Worm (Caenorhabditis elegans) whole organism, L1 larva: ENCODE results near the gene F22E5.7.
"Not testable (repeated sequence)": the region's sequence is repeated elsewhere in the genome, so short reads cannot be mapped to it uniquely, and the experiment has no call there.

Source experiments
- C04F5.9 ChIP-seq: sonication (generic microtip); optimal IDR thresholded peaks from 2 replicates; lab custom pipeline; 2016; ENCODE audit warnings: missing genetic modification characterization, missing compliant biosample characterization
- C34B4.2 ChIP-seq: sonication (generic microtip); optimal IDR thresholded peaks from 2 replicates; lab custom pipeline; 2017; ENCODE audit warnings: mild to moderate bottlenecking, missing genetic modification characterization, missing compliant biosample characterization
- alr-1 ChIP-seq: fragments of 200-800 bp; sonication (Bioruptor generic); optimal IDR thresholded peaks from 2 replicates; lab custom pipeline; 2018; ENCODE audit warnings: borderline replicate concordance, mild to moderate bottlenecking, missing genetic modification characterization, missing compliant biosample characterization
- ceh-8 ChIP-seq: fragments of 200-800 bp; sonication (Bioruptor generic); optimal IDR thresholded peaks from 2 replicates; lab custom pipeline; 2018; ENCODE audit warnings: mild to moderate bottlenecking, missing genetic modification characterization, moderate library complexity, missing compliant biosample characterization
- ces-1 ChIP-seq: fragments of 150-350 bp; optimal IDR thresholded peaks from 2 replicates; lab custom pipeline; 2014; ENCODE audit warnings: missing biosample characterization, missing genetic modification reagents, missing genetic modification characterization
- efl-1 ChIP-seq, 4 experiments: fragments of 150-350 bp; optimal IDR thresholded peaks in 3 of 4; peaks in 1 of 4; 1 replicate in 1 of 4; 2 replicates in 3 of 4; lab custom pipeline; 2014; ENCODE audit warnings: missing biosample characterization in 2 of 4, missing genetic modification characterization in 2 of 4, missing genetic modification reagents in 2 of 4
- egl-27 ChIP-seq, 2 experiments: fragments of 150-350 bp in 1 of 2; sonication (generic microtip); optimal IDR thresholded peaks; 3 replicates each; lab custom pipeline; 2017 to 2018; ENCODE audit warnings: missing biosample characterization in 2 of 2, missing genetic modification characterization in 2 of 2, missing genetic modification reagents in 2 of 2
- fkh-10 ChIP-seq: sonication (generic microtip); optimal IDR thresholded peaks from 2 replicates; lab custom pipeline; 2017; ENCODE audit warnings: missing biosample characterization, missing genetic modification reagents, missing genetic modification characterization
- fkh-4 ChIP-seq: sonication (generic microtip); optimal IDR thresholded peaks from 2 replicates; lab custom pipeline; 2016; ENCODE audit warnings: missing compliant biosample characterization, missing genetic modification characterization, borderline replicate concordance
- fos-1 ChIP-seq: fragments of 150-350 bp; optimal IDR thresholded peaks from 2 replicates; lab custom pipeline; 2014; ENCODE audit warnings: missing biosample characterization, missing genetic modification characterization
- hlh-17 ChIP-seq: fragments of 200-800 bp; sonication (Bioruptor generic); optimal IDR thresholded peaks from 2 replicates; lab custom pipeline; 2018; ENCODE audit warnings: missing genetic modification characterization, mild to moderate bottlenecking, missing compliant biosample characterization, moderate library complexity, borderline replicate concordance
- hlh-4 ChIP-seq: sonication (generic microtip); optimal IDR thresholded peaks from 2 replicates; lab custom pipeline; 2016; ENCODE audit warnings: mild to moderate bottlenecking, missing genetic modification characterization, missing compliant biosample characterization
- lir-3 ChIP-seq: sonication (generic microtip); optimal IDR thresholded peaks from 2 replicates; lab custom pipeline; 2016; ENCODE audit warnings: mild to moderate bottlenecking, missing genetic modification characterization, moderate library complexity, missing compliant biosample characterization; ENCODE audit not compliant: poor library complexity
- mep-1 ChIP-seq: fragments of 150-350 bp; optimal IDR thresholded peaks from 2 replicates; lab custom pipeline; 2014; ENCODE audit warnings: missing biosample characterization, missing genetic modification characterization
- nhr-19 ChIP-seq: fragments of 200-800 bp; sonication (Bioruptor generic); conservative IDR thresholded peaks from 2 replicates; pipeline ENCODE4 v1.3.6; 2022; ENCODE audit warnings: missing genetic modification characterization, missing compliant biosample characterization
- pax-3 ChIP-seq: fragments of 200-800 bp; sonication (Bioruptor generic); optimal IDR thresholded peaks from 2 replicates; lab custom pipeline; 2018; ENCODE audit warnings: mild to moderate bottlenecking, missing genetic modification characterization, moderate library complexity, missing compliant biosample characterization
- rnt-1 ChIP-seq: sonication (generic microtip); optimal IDR thresholded peaks from 2 replicates; lab custom pipeline; 2016; ENCODE audit warnings: mild to moderate bottlenecking, missing genetic modification characterization, moderate library complexity, missing compliant biosample characterization
- skn-1 ChIP-seq: fragments of 150-350 bp; optimal IDR thresholded peaks from 2 replicates; lab custom pipeline; 2014; ENCODE audit warnings: missing biosample characterization, missing genetic modification characterization
- snpc-4 ChIP-seq: fragments of 150-350 bp; optimal IDR thresholded peaks from 2 replicates; lab custom pipeline; 2014; ENCODE audit warnings: missing biosample characterization, missing genetic modification characterization
- sox-4 ChIP-seq: sonication (generic microtip); optimal IDR thresholded peaks from 2 replicates; lab custom pipeline; 2016; ENCODE audit warnings: missing genetic modification characterization, missing compliant biosample characterization
- sptf-1 ChIP-seq: fragments of 150-350 bp; optimal IDR thresholded peaks from 2 replicates; lab custom pipeline; 2014; ENCODE audit warnings: missing biosample characterization, missing genetic modification characterization
- swsn-7 ChIP-seq: sonication (generic microtip); optimal IDR thresholded peaks from 2 replicates; lab custom pipeline; 2016; ENCODE audit warnings: missing genetic modification characterization, missing compliant biosample characterization
- tbx-2 ChIP-seq: sonication (generic microtip); optimal IDR thresholded peaks from 2 replicates; lab custom pipeline; 2016; ENCODE audit warnings: missing genetic modification characterization, missing compliant biosample characterization
- unc-62 ChIP-seq: fragments of 150-350 bp; optimal IDR thresholded peaks from 2 replicates; lab custom pipeline; 2014; ENCODE audit warnings: missing biosample characterization, missing genetic modification reagents, missing genetic modification characterization
- unc-86 ChIP-seq: sonication (generic microtip); optimal IDR thresholded peaks from 2 replicates; lab custom pipeline; 2016; ENCODE audit warnings: missing genetic modification characterization, missing compliant biosample characterization

Gene F22E5.7

ce11 chrII:2611009-2611408 lies 30.9 kb upstream of the F22E5.7 start:
- TF ChIP-seq sptf-1 (tag; lab: Kevin White, UChicago), result no peak
- TF ChIP-seq rnt-1, result no peak
- TF ChIP-seq swsn-7 (tag; lab: Kevin White, UChicago), result no peak
- no peak for TF ChIP-seq ceh-8 (GFP tag; lab: Kevin White, UChicago)
- TF ChIP-seq snpc-4 (tag; lab: Kevin White, UChicago), result no peak

DNA sequence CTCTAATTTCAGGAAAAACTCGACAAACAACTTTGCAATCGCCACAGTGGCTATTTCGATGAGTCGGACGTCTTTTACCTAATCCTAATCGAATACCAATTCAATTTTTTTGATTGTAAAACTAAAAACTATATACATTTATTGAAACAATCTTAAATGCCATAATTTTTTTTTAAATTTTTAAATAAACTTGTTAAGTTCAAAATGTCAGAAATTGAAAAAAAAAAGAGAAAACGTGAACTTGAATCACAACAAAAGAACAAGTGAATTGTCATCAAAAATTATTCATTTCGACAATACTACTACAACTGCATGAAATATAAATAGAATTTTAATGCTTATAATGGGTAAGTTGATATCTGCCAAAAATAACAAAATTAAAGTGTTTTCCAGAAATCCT lies 29.6 kb upstream of the F22E5.7 start, which contains the start of gene D2062.13:
D2062.13 (plus strand) TSS at position 301 of the 400 bp plus-strand sequence.
- not testable (repeated sequence) for TF ChIP-seq unc-62 (GFP tag; lab: Kevin White, UChicago); fkh-4 (tag; lab: Kevin White, UChicago); pax-3
- TF ChIP-seq, all 84 proteins: peak for 0; not testable (repeated sequence) for 84

DNA sequence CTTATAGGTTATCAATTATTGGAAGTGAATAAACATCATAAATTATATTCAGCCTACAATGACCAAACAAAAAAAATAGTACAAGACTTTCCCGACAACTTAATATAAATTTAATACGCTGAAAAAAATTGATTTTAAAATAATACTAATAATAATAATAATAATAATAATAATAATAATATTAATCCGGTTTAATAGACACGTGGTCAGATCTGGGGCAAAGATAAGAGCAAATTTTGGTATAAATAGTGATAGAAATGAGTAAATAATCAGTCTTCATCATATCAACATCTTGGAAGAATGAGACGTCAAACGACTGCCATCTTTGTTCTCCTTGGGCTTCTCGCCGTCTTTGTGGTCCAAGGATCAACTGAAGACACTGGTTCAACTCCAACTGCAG lies 25.2 kb upstream of the F22E5.7 start, which contains the start of gene msrp-5:
msrp-5 (plus strand) TSS at position 301 of the 400 bp plus-strand sequence.
- TF ChIP-seq tbx-2 (tag; lab: Kevin White, UChicago); hlh-17; fos-1 (tag; lab: Kevin White, UChicago): not testable (repeated sequence)

DNA sequence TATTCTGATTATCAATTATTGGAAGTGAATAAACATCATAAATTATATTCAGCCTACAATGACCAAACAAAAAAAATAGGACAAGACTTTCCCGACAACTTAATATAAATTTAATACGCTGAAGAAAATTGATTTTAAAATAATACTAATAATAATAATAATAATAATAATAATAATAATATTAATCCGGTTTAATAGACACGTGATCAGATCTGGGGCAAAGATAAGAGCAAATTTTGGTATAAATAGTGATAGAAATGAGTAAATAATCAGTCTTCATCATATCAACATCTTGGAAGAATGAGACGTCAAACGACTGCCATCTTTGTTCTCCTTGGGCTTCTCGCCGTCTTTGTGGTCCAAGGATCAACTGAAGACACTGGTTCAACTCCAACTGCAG lies 22.7 kb upstream of the F22E5.7 start, which contains the start of gene msrp-6:
msrp-6 (plus strand) TSS at position 301 of the 400 bp plus-strand sequence.
- not testable (repeated sequence) for TF ChIP-seq unc-86; nhr-19 (GFP tag; lab: Robert Waterston, UW); hlh-4 (tag; lab: Kevin White, UChicago)

DNA sequence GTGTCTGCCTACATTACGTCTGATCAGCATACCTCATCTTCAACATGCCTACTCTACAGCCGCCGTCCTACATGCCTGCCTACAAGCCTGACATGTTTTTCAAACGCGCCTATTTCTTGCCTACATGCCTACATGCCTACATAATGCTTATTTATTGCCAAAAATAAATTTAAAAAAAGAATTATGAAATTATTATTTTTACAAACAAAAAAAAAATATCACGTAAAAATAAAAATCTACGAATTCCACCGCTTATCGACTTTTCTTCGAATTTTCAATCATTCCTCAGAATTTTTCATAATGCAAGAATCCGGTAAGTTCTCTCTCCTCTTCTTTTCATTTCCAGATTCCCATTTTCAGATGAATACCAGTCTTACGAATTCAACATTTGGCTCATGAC lies 19.4 kb upstream of the F22E5.7 start, which contains the start of gene D2062.5:
D2062.5 (plus strand) TSS at position 301 of the 400 bp plus-strand sequence.
- TF ChIP-seq egl-27 (tag; optimal IDR thresholded peaks at IDR 0.05; lab: Kevin White, UChicago), result no peak
- no peak for TF ChIP-seq unc-62 (GFP tag; lab: Kevin White, UChicago)

DNA sequence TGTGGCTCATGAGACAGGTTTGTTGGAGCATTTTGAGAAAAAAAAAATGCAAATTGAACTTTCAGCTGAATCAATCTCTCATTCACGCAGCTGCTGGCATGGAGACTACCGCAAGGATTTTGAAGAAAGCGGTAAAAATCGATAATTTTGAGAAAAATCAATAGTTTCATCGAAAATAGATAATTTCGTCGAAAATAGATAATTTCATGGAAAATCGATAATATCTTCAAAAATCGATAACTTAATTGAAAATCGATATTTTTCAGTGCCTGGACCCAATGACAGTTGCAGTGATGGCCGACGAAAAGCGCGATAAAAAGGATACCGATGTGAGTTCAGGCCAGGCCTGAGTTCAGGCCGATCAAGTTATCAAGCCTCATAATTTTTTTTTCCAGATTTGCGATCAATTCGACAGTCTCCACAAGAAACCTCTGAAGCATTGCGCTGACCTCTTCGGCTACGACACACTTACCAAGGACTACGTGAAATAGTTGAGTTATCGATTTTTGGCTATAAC lies 18.9 kb upstream of the F22E5.7 start, which contains the start of gene D2062.4:
D2062.4 (plus strand) TSS at position 467 of the 517 bp plus-strand sequence.
- TF ChIP-seq alr-1; skn-1 (tag; lab: Kevin White, UChicago); C04F5.9 (tag; lab: Kevin White, UChicago): not testable (repeated sequence)
- TF ChIP-seq, all 84 proteins: peak for 0; not testable (repeated sequence) for 84

DNA sequence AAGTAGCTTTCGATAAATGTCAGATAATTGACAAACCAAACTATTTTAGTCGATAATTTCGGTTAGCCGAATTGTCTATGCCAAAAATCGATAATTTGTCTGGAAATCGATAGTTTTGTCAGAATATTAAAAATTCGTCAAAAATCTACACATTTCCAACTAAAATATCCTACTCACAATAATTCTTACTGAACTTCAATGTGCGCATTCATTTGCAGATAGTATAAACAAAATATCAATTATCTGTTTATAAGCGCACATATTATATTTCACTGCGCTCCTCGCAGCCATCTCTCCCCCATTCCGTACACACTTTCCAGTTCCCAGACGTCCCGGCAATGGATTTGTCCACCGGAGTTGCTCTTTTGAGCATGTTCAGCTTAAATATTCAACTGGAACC lies 17.1 kb upstream of the F22E5.7 start, which contains the start of gene lgc-28:
lgc-28 (plus strand) TSS at position 301 of the 400 bp plus-strand sequence.
- TF ChIP-seq efl-1 (optimal IDR thresholded peaks at IDR 0.05; lab: Kevin White, UChicago) (no peak), efl-1 (GFP tag; optimal IDR thresholded peaks at IDR 0.05 in 1 of 2; lab: Kevin White, UChicago) (no peak), lir-3 (no peak), fkh-10 (GFP tag; lab: Kevin White, UChicago) (no peak), unc-86 (no peak), ces-1 (GFP tag; lab: Kevin White, UChicago) (no peak), mep-1 (tag; lab: Kevin White, UChicago) (no peak), C34B4.2 (tag; lab: Kevin White, UChicago) (no peak), sox-4 (tag; lab: Kevin White, UChicago) (no peak)
